Fruit fly (Drosophila melanogaster): Measurements from ENCODE around the gene COX5BL.

DNA sequence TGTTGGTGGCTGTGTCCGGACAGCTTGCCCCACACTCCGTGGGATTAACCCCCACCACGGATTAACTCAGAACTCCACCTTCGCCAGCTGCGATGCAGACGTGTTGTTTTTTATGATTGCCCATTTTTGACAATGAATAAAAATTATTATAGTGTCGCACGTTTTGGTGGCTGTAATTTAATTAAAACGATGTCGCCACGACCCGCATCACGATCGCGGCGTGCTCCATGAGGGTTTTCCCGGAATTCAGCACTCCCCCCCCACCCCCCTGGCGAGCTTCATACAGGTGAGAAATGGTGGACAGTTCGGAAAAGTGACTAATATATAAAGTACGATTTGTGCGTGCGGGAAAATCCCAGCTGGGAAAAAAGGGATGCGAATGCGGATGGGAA is 5.4 kb upstream of the COX5BL start:
- TF ChIP-seq CG9215 (GFP tag; IDR thresholded peaks at IDR 0.05), result no peak
- no peak for TF ChIP-seq CG4424 (GFP tag; optimal IDR thresholded peaks at IDR 0.05)
- no peak for TF ChIP-seq Fer2 (tag; optimal IDR thresholded peaks at IDR 0.05)
- TF ChIP-seq dmrt11E (tag; optimal IDR thresholded peaks at IDR 0.05), result no peak
